Worm (Caenorhabditis elegans) whole organism, L1 larva: ENCODE results near the gene eppl-1.

Experiments used
- egl-13 ChIP-seq: sonication (generic microtip); optimal IDR thresholded peaks from 2 replicates; lab custom pipeline; 2016; ENCODE audit warnings: missing genotype, missing genetic modification reagents, missing genetic modification characterization, missing compliant biosample characterization
- egl-27 ChIP-seq, 2 experiments: fragments of 150-350 bp in 1 of 2; sonication (generic microtip); optimal IDR thresholded peaks; 3 replicates each; lab custom pipeline; 2017 to 2018; ENCODE audit warnings: missing biosample characterization in 2 of 2, missing genetic modification characterization in 2 of 2, missing genetic modification reagents in 2 of 2
- mab-9 ChIP-seq: fragments of 200-800 bp; sonication (Bioruptor generic); IDR thresholded peaks from 2 replicates; pipeline ENCODE4 v1.3.6; 2022; ENCODE audit warnings: missing genetic modification reagents, missing genetic modification characterization, missing compliant biosample characterization
- mdl-1 ChIP-seq, 2 experiments: fragments of 150-350 bp; optimal IDR thresholded peaks; 2 replicates each; lab custom pipeline; 2014 to 2017; ENCODE audit warnings: missing biosample characterization in 2 of 2, missing genetic modification characterization in 2 of 2, inconsistent platforms in 1 of 2
- mef-2 ChIP-seq: fragments of 150-350 bp; optimal IDR thresholded peaks from 2 replicates; lab custom pipeline; 2014; ENCODE audit warnings: missing biosample characterization, missing genetic modification characterization
- nhr-11 ChIP-seq: fragments of 150-350 bp; optimal IDR thresholded peaks from 2 replicates; lab custom pipeline; 2014; ENCODE audit warnings: missing biosample characterization, missing genetic modification characterization
- nhr-12 ChIP-seq: sonication (generic microtip); optimal IDR thresholded peaks from 2 replicates; lab custom pipeline; 2017; ENCODE audit warnings: missing biosample characterization, missing genetic modification characterization
- nhr-77 ChIP-seq: fragments of 150-350 bp; optimal IDR thresholded peaks from 2 replicates; lab custom pipeline; 2014; ENCODE audit warnings: missing biosample characterization, missing genetic modification characterization
- snpc-4 ChIP-seq: fragments of 150-350 bp; optimal IDR thresholded peaks from 2 replicates; lab custom pipeline; 2014; ENCODE audit warnings: missing biosample characterization, missing genetic modification characterization
- sox-4 ChIP-seq: sonication (generic microtip); optimal IDR thresholded peaks from 2 replicates; lab custom pipeline; 2016; ENCODE audit warnings: missing genetic modification characterization, missing compliant biosample characterization
- tbx-2 ChIP-seq: sonication (generic microtip); optimal IDR thresholded peaks from 2 replicates; lab custom pipeline; 2016; ENCODE audit warnings: missing genetic modification characterization, missing compliant biosample characterization
- unc-130 ChIP-seq: fragments of 150-350 bp; optimal IDR thresholded peaks from 2 replicates; lab custom pipeline; 2017; ENCODE audit warnings: missing biosample characterization, missing genetic modification characterization, inconsistent platforms
- unc-62 ChIP-seq: fragments of 150-350 bp; optimal IDR thresholded peaks from 2 replicates; lab custom pipeline; 2014; ENCODE audit warnings: missing biosample characterization, missing genetic modification reagents, missing genetic modification characterization

DNA sequence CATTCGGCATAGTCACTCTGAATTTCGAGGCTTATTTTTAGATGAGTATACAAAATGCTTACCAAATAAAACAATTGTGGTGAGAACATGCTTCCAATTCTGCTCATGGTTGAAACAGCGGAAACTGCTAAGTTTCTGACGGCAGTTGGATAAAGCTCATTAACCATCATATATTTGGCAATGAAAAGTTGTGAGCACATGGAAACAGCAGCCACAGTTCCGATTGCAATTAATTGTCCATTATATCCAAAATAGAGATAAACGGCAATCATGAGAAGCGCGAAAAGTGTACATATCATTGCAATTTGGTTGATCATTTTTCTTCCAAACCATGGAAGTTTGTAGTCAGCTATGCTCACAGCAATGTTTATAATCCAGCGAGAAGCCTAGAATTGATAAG is 9.6 kb upstream of the eppl-1 start:
- no peak for TF ChIP-seq egl-13 (tag; lab: Kevin White, UChicago)
- TF ChIP-seq unc-130 (tag; lab: Kevin White, UChicago): no peak
- TF ChIP-seq egl-27 (tag; optimal IDR thresholded peaks at IDR 0.05; lab: Kevin White, UChicago): no peak
- TF ChIP-seq tbx-2 (tag; lab: Kevin White, UChicago): no peak
- TF ChIP-seq mdl-1 (tag; optimal IDR thresholded peaks at IDR 0.05; lab: Kevin White, UChicago): no peak
- no peak for TF ChIP-seq nhr-11 (tag; lab: Kevin White, UChicago)
- TF ChIP-seq sox-4 (tag; lab: Kevin White, UChicago): no peak
- TF ChIP-seq mef-2: no peak
- no peak for TF ChIP-seq nhr-77
- no peak for TF ChIP-seq nhr-12 (tag; lab: Kevin White, UChicago)
- TF ChIP-seq mab-9 (GFP tag; lab: Robert Waterston, UW): no peak
- TF ChIP-seq unc-62 (GFP tag; lab: Kevin White, UChicago): no peak
- no peak for TF ChIP-seq snpc-4
